Worm (Caenorhabditis elegans): ENCODE measurements around the gene F18C5.5.

ce11 chrII:6535957-6536424 lies 30.5 kb downstream of the F18C5.5 start, which contains the start of gene utp-20:
- TF ChIP-seq flt-1 (GFP tag; IDR thresholded peaks at IDR 0.05), result no peak
- TF ChIP-seq hnd-1 (tag; optimal IDR thresholded peaks at IDR 0.05), result no peak
- TF ChIP-seq scrt-1 (GFP tag; IDR thresholded peaks at IDR 0.05), result no peak
